Worm (Caenorhabditis elegans): ENCODE measurements around the gene F02E11.3.
"Not testable (repeated sequence)": the region's sequence is repeated elsewhere in the genome, so short reads cannot be mapped to it uniquely, and the experiment has no call there.

DNA sequence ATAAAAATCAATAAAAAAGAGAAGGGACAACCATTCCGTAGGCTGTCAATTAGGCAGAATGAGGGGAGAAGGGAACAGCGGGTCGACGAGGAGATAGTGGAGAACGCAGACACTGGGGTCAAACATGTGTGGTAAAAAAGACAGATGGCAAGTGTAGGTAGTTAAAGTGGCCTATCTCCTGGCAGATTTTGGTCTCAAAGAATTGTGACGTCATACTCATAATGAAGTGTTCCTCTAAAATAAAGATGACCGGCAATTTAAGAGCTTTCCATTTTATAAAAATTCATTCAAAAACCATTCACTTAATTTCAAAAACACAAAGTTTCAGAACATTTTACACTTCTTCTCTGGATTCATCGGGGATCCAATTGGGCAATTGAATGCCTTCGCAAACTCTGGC lies 35.1 kb upstream of the F02E11.3 start:
- TF ChIP-seq hmg-4 (GFP tag; optimal IDR thresholded peaks at IDR 0.05); flt-1 (GFP tag; IDR thresholded peaks at IDR 0.05): not testable (repeated sequence)
